Worm (Caenorhabditis elegans): ENCODE results near the gene Y39A1A.16.
A peak's percentile ranks its signal among the peaks of the same experiment; 100 is the strongest.

Y39A1A.16 gene

ce11 chrIII:10651634-10652033, 27.4 kb upstream of the Y39A1A.16 start (continued):
- TF ChIP-seq lin-11 (tag; optimal IDR thresholded peaks at IDR 0.05) (no peak), nfya-1 (tag; optimal IDR thresholded peaks at IDR 0.05) (peak; percentile 84), ceh-34 (tag; optimal IDR thresholded peaks at IDR 0.05) (peak; percentile 57), hlh-15 (tag; optimal IDR thresholded peaks at IDR 0.05) (no peak), pqm-1 (tag; optimal IDR thresholded peaks at IDR 0.05) (no peak), dve-1 (tag; optimal IDR thresholded peaks at IDR 0.05) (peak; percentile 12), fkh-6 (tag; optimal IDR thresholded peaks at IDR 0.05) (no peak), nhr-11 (tag; optimal IDR thresholded peaks at IDR 0.05) (no peak), che-1 (tag; optimal IDR thresholded peaks at IDR 0.05) (no peak), pat-9 (tag; optimal IDR thresholded peaks at IDR 0.05) (no peak), unc-86 (tag; optimal IDR thresholded peaks at IDR 0.05) (no peak), hlh-30 (tag; optimal IDR thresholded peaks at IDR 0.05; ENCODE audit: insufficient read depth) (peak; percentile 80), zip-5 (tag; optimal IDR thresholded peaks at IDR 0.05) (no peak), nhr-232 (tag; optimal IDR thresholded peaks at IDR 0.05) (no peak), fax-1 (tag; optimal IDR thresholded peaks at IDR 0.05) (no peak), hlh-13 (GFP tag; optimal IDR thresholded peaks at IDR 0.05) (no peak), syd-9 (tag; optimal IDR thresholded peaks at IDR 0.05) (no peak), K09A11.1 (tag; optimal IDR thresholded peaks at IDR 0.05; ENCODE audit: insufficient read depth) (no peak), odd-2 (tag; optimal IDR thresholded peaks at IDR 0.05) (no peak), ceh-9 (tag; optimal IDR thresholded peaks at IDR 0.05) (no peak), K02D7.2 (tag; optimal IDR thresholded peaks at IDR 0.05) (no peak), ceh-24 (tag; optimal IDR thresholded peaks at IDR 0.05) (no peak), pag-3 (tag; optimal IDR thresholded peaks at IDR 0.05; ENCODE audit: borderline replicate concordance) (no peak), dmd-4 (tag; optimal IDR thresholded peaks at IDR 0.05; ENCODE audit: borderline replicate concordance) (no peak), sox-4 (tag; optimal IDR thresholded peaks at IDR 0.05) (no peak), ceh-18 (tag; optimal IDR thresholded peaks at IDR 0.05) (no peak), ceh-14 (tag; optimal IDR thresholded peaks at IDR 0.05) (no peak), ceh-22 (tag; optimal IDR thresholded peaks at IDR 0.05) (no peak), mec-3 (tag; optimal IDR thresholded peaks at IDR 0.05; ENCODE audit: borderline replicate concordance) (no peak), pros-1 (tag; optimal IDR thresholded peaks at IDR 0.05) (no peak), Y22D7AL.16 (tag; optimal IDR thresholded peaks at IDR 0.05) (no peak), ama-1 (optimal IDR thresholded peaks at IDR 0.05) (no peak)

- TF ChIP-seq pqm-1 (tag; optimal IDR thresholded peaks at IDR 0.05), result no peak
- no peak for TF ChIP-seq madf-2 (tag; optimal IDR thresholded peaks at IDR 0.05)
- TF ChIP-seq unc-86 (tag; optimal IDR thresholded peaks at IDR 0.05), result no peak
- TF ChIP-seq Y22D7AL.16 (tag; optimal IDR thresholded peaks at IDR 0.05), result no peak
- TF ChIP-seq ceh-22 (tag; optimal IDR thresholded peaks at IDR 0.05), result no peak
- TF ChIP-seq lim-6 (tag; optimal IDR thresholded peaks at IDR 0.05), result no peak
- TF ChIP-seq pag-3 (tag; optimal IDR thresholded peaks at IDR 0.05; ENCODE audit: borderline replicate concordance), result no peak
- no peak for TF ChIP-seq pros-1 (tag; optimal IDR thresholded peaks at IDR 0.05)
- no peak for TF ChIP-seq unc-42 (tag; optimal IDR thresholded peaks at IDR 0.05)
- TF ChIP-seq unc-55 (GFP tag; optimal IDR thresholded peaks at IDR 0.05), result no peak
- no peak for TF ChIP-seq ceh-2 (tag; optimal IDR thresholded peaks at IDR 0.05)
These were observed 26.2 kb upstream of the Y39A1A.16 start for ce11 chrIII:10652833-10653232.

ce11 chrIII:10653479-10653878, 25.6 kb upstream of the Y39A1A.16 start:
- TF ChIP-seq K09A11.1 (tag; optimal IDR thresholded peaks at IDR 0.05; ENCODE audit: insufficient read depth), result no peak
- TF ChIP-seq nfya-1 (tag; optimal IDR thresholded peaks at IDR 0.05), result no peak
- TF ChIP-seq pros-1 (tag; optimal IDR thresholded peaks at IDR 0.05), result no peak
- TF ChIP-seq ceh-48 (tag; optimal IDR thresholded peaks at IDR 0.05), result no peak
- no peak for TF ChIP-seq unc-55 (GFP tag; optimal IDR thresholded peaks at IDR 0.05)
- no peak for TF ChIP-seq ama-1 (optimal IDR thresholded peaks at IDR 0.05)
- TF ChIP-seq Y22D7AL.16 (tag; optimal IDR thresholded peaks at IDR 0.05), result no peak
- no peak for TF ChIP-seq ceh-18 (tag; optimal IDR thresholded peaks at IDR 0.05)
- no peak for TF ChIP-seq rnt-1 (tag; optimal IDR thresholded peaks at IDR 0.05)
